Fruit fly (Drosophila melanogaster): ENCODE data around the gene RecQ5.

RecQ5 gene

dm6 chr3L:14652554-14652953 is 20.7 kb upstream of the RecQ5 start (continued):
- TF ChIP-seq Gug (GFP tag; IDR thresholded peaks at IDR 0.05) (0 out of 4 replicates have a peak, but pooled peaks have one; percentile 32), CG6791 (GFP tag; IDR thresholded peaks at IDR 0.05; ENCODE audit: partially characterized antibody) (no peak), HLH4C (GFP tag; IDR thresholded peaks at IDR 0.05; ENCODE audit: partially characterized antibody) (no peak), CG10462 (GFP tag; optimal IDR thresholded peaks at IDR 0.05) (peak; percentile 41), CG4360 (GFP tag; IDR thresholded peaks at IDR 0.05) (peak; percentile 17; the same call in 1 of the 2 replicates), CG2129 (GFP tag; IDR thresholded peaks at IDR 0.05; ENCODE audit: partially characterized antibody) (no peak), CG3163 (GFP tag; optimal IDR thresholded peaks at IDR 0.05) (peak; percentile 55), Jarid2 (GFP tag; optimal IDR thresholded peaks at IDR 0.05) (peak; percentile 48), run (tag; optimal IDR thresholded peaks at IDR 0.05) (peak; percentile 58), CG7357 (GFP tag; IDR thresholded peaks at IDR 0.05) (peak; percentile 50; the same call in 1 of the 3 replicates), da (GFP tag; optimal IDR thresholded peaks at IDR 0.05) (peak; percentile 54), CG17802 (tag; optimal IDR thresholded peaks at IDR 0.05) (no peak), CG2116 (GFP tag; optimal IDR thresholded peaks at IDR 0.05) (peak; percentile 6), CG9437 (GFP tag; optimal IDR thresholded peaks at IDR 0.05) (peak; percentile 36), knrl (GFP tag; IDR thresholded peaks at IDR 0.05; ENCODE audit: partially characterized antibody) (no peak), Lim3 (GFP tag; IDR thresholded peaks at IDR 0.05) (no peak), fd96Cb (tag; optimal IDR thresholded peaks at IDR 0.05) (peak; percentile 85), tx (GFP tag; optimal IDR thresholded peaks at IDR 0.05) (peak; percentile 56), CG18011 (GFP tag; optimal IDR thresholded peaks at IDR 0.05) (no peak), CG3995 (GFP tag; optimal IDR thresholded peaks at IDR 0.05) (no peak), Bgb (GFP tag; IDR thresholded peaks at IDR 0.05; ENCODE audit: partially characterized antibody) (no peak), nau (GFP tag; optimal IDR thresholded peaks at IDR 0.05) (peak; percentile 54), Fer1 (GFP tag; optimal IDR thresholded peaks at IDR 0.05) (peak; percentile 35), CG10274 (GFP tag; optimal IDR thresholded peaks at IDR 0.05) (no peak), Hr51 (GFP tag; optimal IDR thresholded peaks at IDR 0.05) (peak; percentile 3 to 52), CG15269 (tag; optimal IDR thresholded peaks at IDR 0.05) (peak; percentile 47), CG8290 (GFP tag; optimal IDR thresholded peaks at IDR 0.05) (peak; percentile 80), CG8290 (tag; optimal IDR thresholded peaks at IDR 0.05) (peak in 1 of 2 experiments; percentile 48), dpn (GFP tag; optimal IDR thresholded peaks at IDR 0.05) (peak; percentile 69 to 74), amos (GFP tag; IDR thresholded peaks at IDR 0.05; ENCODE audit: partially characterized antibody) (no peak), CG11696 (GFP tag; IDR thresholded peaks at IDR 0.05) (0 out of 2 replicates have a peak, but pooled peaks have one; percentile 35), CG11085 (GFP tag; IDR thresholded peaks at IDR 0.05) (no peak), HLH54F (GFP tag; optimal IDR thresholded peaks at IDR 0.05) (peak; percentile 29), peb (GFP tag; IDR thresholded peaks at IDR 0.05) (peak; percentile 68; the same call in 1 of the 2 replicates), CG6683 (GFP tag; optimal IDR thresholded peaks at IDR 0.05) (peak; percentile 51), inv (GFP tag; IDR thresholded peaks at IDR 0.05; ENCODE audit: partially characterized antibody) (no peak), Atf6 (GFP tag; IDR thresholded peaks at IDR 0.05) (peak; percentile 48; the same call in 1 of the 2 replicates), bbx (GFP tag; IDR thresholded peaks at IDR 0.05; ENCODE audit: partially characterized antibody) (no peak), Doc3 (GFP tag; IDR thresholded peaks at IDR 0.05; ENCODE audit: partially characterized antibody) (no peak), CG16779 (GFP tag; IDR thresholded peaks at IDR 0.05) (no peak), CG18764 (GFP tag; optimal IDR thresholded peaks at IDR 0.05) (peak; percentile 81), tna (GFP tag; IDR thresholded peaks at IDR 0.05; ENCODE audit: partially characterized antibody) (no peak), CG42726 (GFP tag; IDR thresholded peaks at IDR 0.05; ENCODE audit: partially characterized antibody) (no peak), sim (GFP tag; IDR thresholded peaks at IDR 0.05) (peak; percentile 79; the same call in 1 of the 2 replicates), CG31388 (GFP tag; optimal IDR thresholded peaks at IDR 0.05) (no peak), CG34376 (GFP tag; optimal IDR thresholded peaks at IDR 0.05) (no peak), kni (GFP tag; optimal IDR thresholded peaks at IDR 0.05) (peak; percentile 30), vvl (GFP tag; IDR thresholded peaks at IDR 0.05) (peak; percentile 88), ftz-f1 (GFP tag; optimal IDR thresholded peaks at IDR 0.05) (no peak)
